Fruit fly (Drosophila melanogaster) whole organism, prepupa: ENCODE measurements around the gene CG15047.

Source experiments
- Blimp-1 ChIP-seq: fragments of 200-800 bp; sonication (Bioruptor generic); optimal IDR thresholded peaks from 3 replicates; lab custom pipeline; 2017; ENCODE audit warnings: missing biosample characterization, missing genetic modification characterization, mild to moderate bottlenecking, moderate library complexity, missing genetic modification reagents
- CG10669 ChIP-seq: fragments of 200-800 bp; sonication (Bioruptor generic); optimal IDR thresholded peaks from 3 replicates; lab custom pipeline; 2018; ENCODE audit warnings: missing biosample characterization, mild to moderate bottlenecking, missing genetic modification characterization, moderate library complexity
- CG11294 ChIP-seq: fragments of 200-800 bp; sonication (Bioruptor generic); IDR thresholded peaks from 2 replicates; pipeline ENCODE4 v1.3.6; 2022; ENCODE audit warnings: missing biosample characterization, missing genetic modification characterization
- CG15336 ChIP-seq: fragments of 200-800 bp; sonication (Bioruptor generic); IDR thresholded peaks from 2 replicates; pipeline ENCODE4 v1.3.6; 2022; ENCODE audit warnings: missing biosample characterization, missing genetic modification characterization
- CG1621 ChIP-seq: fragments of 200-800 bp; sonication (Bioruptor generic); optimal IDR thresholded peaks from 3 replicates; lab custom pipeline; 2018; ENCODE audit warnings: missing biosample characterization, mild to moderate bottlenecking, missing genetic modification characterization
- CG16779 ChIP-seq: fragments of 200-800 bp; sonication (Bioruptor generic); optimal IDR thresholded peaks from 3 replicates; lab custom pipeline; 2017; ENCODE audit warnings: missing biosample characterization, mild to moderate bottlenecking, missing genetic modification characterization
- CG31627 ChIP-seq: fragments of 200-800 bp; sonication (Bioruptor generic); optimal IDR thresholded peaks from 3 replicates; lab custom pipeline; 2016; ENCODE audit warnings: missing biosample characterization, missing genetic modification characterization
- CG32006 ChIP-seq: fragments of 200-800 bp; sonication (Bioruptor generic); optimal IDR thresholded peaks from 3 replicates; lab custom pipeline; 2017; ENCODE audit warnings: missing biosample characterization, mild to moderate bottlenecking, missing genetic modification characterization
- CG3919 ChIP-seq: fragments of 200-800 bp; sonication (Bioruptor generic); optimal IDR thresholded peaks from 3 replicates; lab custom pipeline; 2016; ENCODE audit warnings: missing biosample characterization, missing genetic modification characterization
- CG6163 ChIP-seq: fragments of 200-800 bp; sonication (Bioruptor generic); IDR thresholded peaks from 3 replicates; pipeline ENCODE4 v1.3.6; 2022; ENCODE audit warnings: missing biosample characterization, missing genetic modification characterization
- CG6276 ChIP-seq: fragments of 200-800 bp; sonication (Bioruptor generic); optimal IDR thresholded peaks from 2 replicates; lab custom pipeline; 2017; ENCODE audit warnings: missing biosample characterization, mild to moderate bottlenecking, missing genetic modification characterization
- CG6792 ChIP-seq: fragments of 200-800 bp; sonication (Bioruptor generic); optimal IDR thresholded peaks from 3 replicates; lab custom pipeline; 2016; ENCODE audit warnings: missing biosample characterization, missing genetic modification characterization
- CG7368 ChIP-seq: fragments of 200-800 bp; sonication (Bioruptor generic); optimal IDR thresholded peaks from 3 replicates; lab custom pipeline; 2016; ENCODE audit warnings: missing biosample characterization, missing genetic modification characterization
- CG9139 ChIP-seq: fragments of 200-800 bp; sonication (Bioruptor generic); optimal IDR thresholded peaks from 3 replicates; lab custom pipeline; 2017; ENCODE audit warnings: missing biosample characterization, mild to moderate bottlenecking, missing genetic modification characterization
- Eip78C ChIP-seq: fragments of 200-800 bp; sonication (Bioruptor generic); peaks from one replicate; lab custom pipeline; 2016; ENCODE audit warnings: missing biosample characterization, missing genetic modification characterization
- Eip93F ChIP-seq: fragments of 200-800 bp; sonication (Bioruptor generic); optimal IDR thresholded peaks from 2 replicates; lab custom pipeline; 2016; ENCODE audit warnings: missing biosample characterization, mild to moderate bottlenecking, missing genetic modification characterization
- Gug ChIP-seq: fragments of 200-800 bp; sonication (Bioruptor generic); IDR thresholded peaks from 2 replicates; pipeline ENCODE4 v1.3.6; 2022; ENCODE audit warnings: missing biosample characterization, missing genetic modification characterization
- Hr38 ChIP-seq: sonication (Bioruptor generic); optimal IDR thresholded peaks from 2 replicates; lab custom pipeline; 2016; ENCODE audit warnings: missing biosample characterization, missing genetic modification characterization
- Hr39 ChIP-seq: fragments of 200-800 bp; sonication (Bioruptor generic); optimal IDR thresholded peaks from 2 replicates; lab custom pipeline; 2016; ENCODE audit warnings: missing biosample characterization, missing genetic modification characterization
- Lpt ChIP-seq: fragments of 200-800 bp; sonication (Bioruptor generic); optimal IDR thresholded peaks from 3 replicates; lab custom pipeline; 2016; ENCODE audit warnings: missing biosample characterization, missing genetic modification characterization
- Met ChIP-seq: fragments of 200-800 bp; sonication (Bioruptor generic); optimal IDR thresholded peaks from 3 replicates; lab custom pipeline; 2016; ENCODE audit warnings: missing biosample characterization, missing genetic modification characterization
- OdsH ChIP-seq: fragments of 200-800 bp; sonication (Bioruptor generic); optimal IDR thresholded peaks from 3 replicates; lab custom pipeline; 2016; ENCODE audit warnings: missing biosample characterization, missing genetic modification characterization
- Smox ChIP-seq: fragments of 200-800 bp; sonication (Bioruptor generic); optimal IDR thresholded peaks from 3 replicates; lab custom pipeline; 2016; ENCODE audit warnings: missing biosample characterization, missing genetic modification characterization
- Sox14 ChIP-seq: fragments of 200-800 bp; sonication (Bioruptor generic); optimal IDR thresholded peaks from 3 replicates; lab custom pipeline; 2016; ENCODE audit warnings: missing biosample characterization, missing genetic modification characterization
- cyc ChIP-seq: fragments of 200-800 bp; sonication (Bioruptor generic); optimal IDR thresholded peaks from 3 replicates; lab custom pipeline; 2016; ENCODE audit warnings: missing biosample characterization, missing genetic modification characterization
- dac ChIP-seq: fragments of 200-800 bp; sonication (Bioruptor generic); optimal IDR thresholded peaks from 2 replicates; lab custom pipeline; 2017; ENCODE audit warnings: missing biosample characterization, mild to moderate bottlenecking, missing genetic modification characterization
- eg ChIP-seq: fragments of 200-800 bp; sonication (Bioruptor generic); IDR thresholded peaks from 3 replicates; pipeline ENCODE4 v1.3.6; 2022; ENCODE audit warnings: missing biosample characterization, missing genetic modification characterization
- fkh ChIP-seq: fragments of 200-800 bp; sonication (Bioruptor generic); optimal IDR thresholded peaks from 3 replicates; lab custom pipeline; 2017; ENCODE audit warnings: missing biosample characterization, mild to moderate bottlenecking, missing genetic modification characterization, moderate library complexity
- net ChIP-seq: fragments of 200-800 bp; sonication (Bioruptor generic); optimal IDR thresholded peaks from 3 replicates; lab custom pipeline; 2016; ENCODE audit warnings: missing biosample characterization, missing genetic modification characterization
- salr ChIP-seq, 2 experiments: fragments of 200-800 bp; sonication (Bioruptor generic); optimal IDR thresholded peaks; 3 replicates each; lab custom pipeline; 2016 to 2018; ENCODE audit warnings: missing biosample characterization in 2 of 2, missing genetic modification characterization in 2 of 2, mild to moderate bottlenecking in 1 of 2
- svp ChIP-seq: fragments of 200-800 bp; sonication (Bioruptor generic); peaks from one replicate; lab custom pipeline; 2016; ENCODE audit warnings: missing biosample characterization, missing genetic modification characterization
- topi ChIP-seq: fragments of 200-800 bp; sonication (Bioruptor generic); optimal IDR thresholded peaks from 3 replicates; lab custom pipeline; 2016; ENCODE audit warnings: missing biosample characterization, missing genetic modification characterization
- vri ChIP-seq: fragments of 200-800 bp; sonication (Bioruptor generic); optimal IDR thresholded peaks from 3 replicates; lab custom pipeline; 2016; ENCODE audit warnings: missing biosample characterization, mild to moderate bottlenecking, missing genetic modification characterization

The CG15047 gene

DNA sequence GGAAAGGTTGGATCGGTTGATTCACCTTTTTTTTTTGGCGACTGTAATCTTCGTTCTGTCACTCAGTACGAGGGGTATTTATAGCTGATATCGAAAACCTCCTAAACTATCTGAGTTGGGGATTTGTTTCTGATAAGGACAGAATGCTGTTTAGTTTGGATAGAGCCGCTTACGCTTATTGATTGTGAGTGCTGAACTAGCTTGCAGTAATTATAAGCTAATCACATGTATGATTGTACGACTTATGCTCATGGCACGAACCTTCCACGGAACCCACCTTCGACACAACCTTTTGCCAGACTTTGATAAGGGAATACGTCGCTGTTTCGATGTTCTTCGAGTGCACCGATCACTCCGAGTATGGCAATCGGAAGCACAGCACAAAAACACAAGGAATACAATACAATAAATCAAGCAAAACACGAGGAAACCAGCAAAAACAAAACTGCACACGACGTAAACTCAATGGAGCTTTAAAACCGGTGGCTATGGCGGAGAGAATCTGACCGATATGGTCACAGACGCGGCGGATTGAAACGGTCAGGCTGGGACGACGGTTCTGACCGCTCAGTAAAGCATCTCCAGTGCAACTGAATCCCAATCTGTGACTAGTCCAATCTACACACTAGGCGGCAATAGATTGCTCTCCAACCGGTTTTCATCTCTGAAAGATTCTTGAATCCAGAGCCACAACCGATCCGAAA lies 42.0 kb upstream of the CG15047 start, which contains the start of gene psh (continued):
- TF ChIP-seq Hr38 (GFP tag; lab: Kevin White, UChicago) (no peak), Lpt (GFP tag; lab: Kevin White, UChicago) (no peak), CG9139 (GFP tag; lab: Kevin White, UChicago) (peak; percentile 20), Blimp-1 (GFP tag; lab: Kevin White, UChicago) (no peak), CG7368 (GFP tag; lab: Kevin White, UChicago) (no peak), Smox (no peak), salr (GFP tag; optimal IDR thresholded peaks at IDR 0.05; lab: Kevin White, UChicago) (no peak), CG6163 (no peak), Gug (GFP tag; lab: Robert Waterston, UW) (no peak), OdsH (no peak), Met (GFP tag; lab: Kevin White, UChicago) (no peak), net (GFP tag; lab: Kevin White, UChicago) (peak; percentile 12), CG10669 (GFP tag; lab: Kevin White, UChicago) (no peak), CG6276 (GFP tag; lab: Kevin White, UChicago) (no peak), topi (no peak), dac (no peak), svp (GFP tag; lab: Kevin White, UChicago) (peak; percentile 98)

DNA sequence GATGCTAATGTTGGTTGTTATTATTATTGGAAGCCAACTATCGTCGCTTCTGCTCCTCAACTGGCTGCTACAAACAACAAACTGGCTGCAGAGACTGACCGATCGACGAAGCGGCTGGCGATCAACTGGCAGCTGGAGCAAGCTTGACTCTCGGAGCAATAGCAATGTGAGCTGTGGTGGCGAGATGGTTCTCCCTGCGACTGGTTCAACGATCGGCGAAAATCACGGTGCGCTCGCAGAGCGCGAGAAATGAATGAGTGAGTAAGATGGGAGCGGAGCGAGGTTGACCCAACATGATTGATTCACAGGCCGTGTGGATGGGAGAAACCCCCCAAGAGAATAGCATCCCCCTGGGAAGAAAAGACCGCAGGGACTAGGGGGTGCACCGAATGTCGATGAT lies 39.0 kb upstream of the CG15047 start, which contains the start of gene CG15046:
TSS of gene CG15046 (minus strand) at position 112 of the 400 bp plus-strand sequence.
- TF ChIP-seq Hr39 (GFP tag; lab: Kevin White, UChicago) (no peak), CG11294 (GFP tag; lab: Robert Waterston, UW) (no peak), fkh (GFP tag; lab: Kevin White, UChicago) (no peak), CG6276 (GFP tag; lab: Kevin White, UChicago) (peak; percentile 15), CG1621 (peak; percentile 15), Sox14 (GFP tag; lab: Kevin White, UChicago) (no peak), Smox (no peak), Eip78C (GFP tag; lab: Kevin White, UChicago) (peak; percentile 52), CG3919 (GFP tag; lab: Kevin White, UChicago) (no peak), CG6792 (GFP tag; lab: Kevin White, UChicago) (no peak), CG6163 (peak; percentile 55; the same call in 1 of the 3 replicates), eg (GFP tag; lab: Robert Waterston, UW) (0 out of 3 replicates have a peak, but pooled peaks have one; percentile 18), Eip93F (GFP tag; lab: Kevin White, UChicago) (no peak), vri (GFP tag; lab: Kevin White, UChicago) (no peak), CG16779 (tag; lab: Kevin White, UChicago) (no peak), svp (GFP tag; lab: Kevin White, UChicago) (peak; percentile 56), CG15336 (GFP tag; lab: Robert Waterston, UW) (peak; percentile 51; the same call in 1 of the 2 replicates)

DNA sequence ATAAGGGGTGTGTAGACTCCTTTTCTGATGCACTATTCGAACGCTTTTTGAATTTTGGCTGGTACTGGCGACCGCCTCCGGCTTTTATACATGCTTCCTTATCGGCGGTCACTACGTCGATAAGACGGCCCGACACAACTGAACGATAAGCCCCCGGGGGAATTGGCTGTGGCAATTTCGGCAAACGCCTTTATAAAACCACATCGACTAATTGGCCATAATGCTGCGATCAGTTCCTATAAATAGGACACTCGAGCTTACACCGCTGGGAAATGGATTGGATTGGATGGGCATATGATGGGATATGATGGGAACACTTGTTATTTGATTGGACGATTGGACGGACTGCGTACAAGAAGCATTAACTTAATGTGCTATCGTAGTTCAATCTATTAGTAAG lies 36.5 kb upstream of the CG15047 start, which contains the start of gene CG15044:
TSS of gene CG15044 (minus strand) at position 66 of the 400 bp plus-strand sequence.
- TF ChIP-seq Met (GFP tag; lab: Kevin White, UChicago): no peak

DNA sequence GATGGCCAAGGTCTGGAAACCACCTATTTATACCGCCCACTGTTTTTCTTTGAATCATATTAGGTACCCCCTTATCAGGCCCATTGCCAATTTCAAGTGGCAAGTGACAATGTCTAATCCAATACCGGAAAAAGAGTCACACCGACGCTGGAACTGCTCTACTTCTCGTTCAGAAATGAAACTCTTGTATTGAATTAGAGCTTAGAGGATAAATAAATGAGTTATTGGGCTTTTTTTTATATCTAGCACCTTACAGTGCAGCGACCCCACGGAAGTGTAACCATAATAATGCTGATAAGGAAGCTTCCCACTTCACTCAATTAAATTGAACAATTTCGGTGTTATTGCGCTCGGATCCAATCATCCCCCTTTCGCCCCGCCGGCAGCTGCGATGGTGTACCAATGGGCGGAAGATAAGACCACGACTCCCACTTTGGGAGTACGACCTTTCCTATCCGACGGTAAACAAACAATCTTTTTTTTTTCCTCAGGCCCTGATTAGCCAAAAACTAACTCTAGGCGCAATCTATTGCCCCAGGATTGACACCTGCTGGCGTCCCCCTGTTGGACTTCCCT lies 34.2 kb upstream of the CG15047 start, which contains the start of gene CG15043:
TSS of gene CG15043 (minus strand) at position 4 of the 576 bp plus-strand sequence.
- TF ChIP-seq CG31627 (GFP tag; lab: Kevin White, UChicago) (no peak), Eip78C (GFP tag; lab: Kevin White, UChicago) (peak; percentile 13), CG32006 (no peak), svp (GFP tag; lab: Kevin White, UChicago) (peak; percentile 85), cyc (peak; percentile 13)
